Worm (Caenorhabditis elegans): ENCODE measurements around the gene T04F3.4.

The T04F3.4 gene

DNA sequence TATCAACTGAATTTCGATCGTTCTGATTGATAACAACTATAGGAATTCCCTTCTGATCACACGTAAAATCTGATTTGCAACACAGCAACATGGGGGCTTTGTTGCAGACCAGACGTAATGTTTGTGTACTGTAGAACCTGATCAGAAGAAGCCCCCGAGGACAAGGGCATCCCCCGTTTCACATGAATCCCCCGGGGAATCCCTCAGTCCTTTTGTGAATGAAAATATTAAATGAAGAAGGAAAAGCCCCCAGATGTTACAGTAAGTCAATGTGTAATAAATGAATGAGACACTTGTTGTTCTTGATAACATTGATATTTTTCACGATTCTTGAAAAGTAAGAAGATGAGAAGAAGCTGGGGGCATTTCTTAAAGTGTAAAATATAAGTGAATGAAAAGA is 31.3 kb upstream of the T04F3.4 start:
- TF ChIP-seq isw-1 (GFP tag; IDR thresholded peaks at IDR 0.05) (no peak), fos-1 (tag; optimal IDR thresholded peaks at IDR 0.05) (no peak), Y116A8C.19 (tag; optimal IDR thresholded peaks at IDR 0.05; ENCODE audit: borderline replicate concordance) (no peak), nhr-85 (tag) (no peak), sptf-1 (tag; optimal IDR thresholded peaks at IDR 0.05) (no peak), elt-3 (tag; optimal IDR thresholded peaks at IDR 0.05) (no peak), lin-15B (tag; optimal IDR thresholded peaks at IDR 0.05) (no peak), xbp-1 (tag; optimal IDR thresholded peaks at IDR 0.05) (no peak), rnt-1 (tag; optimal IDR thresholded peaks at IDR 0.05) (no peak), nhr-237 (tag; optimal IDR thresholded peaks at IDR 0.05) (no peak), aly-2 (tag; optimal IDR thresholded peaks at IDR 0.05) (no peak), nhr-77 (tag; optimal IDR thresholded peaks at IDR 0.05) (no peak), egl-13 (tag; optimal IDR thresholded peaks at IDR 0.05) (no peak), fkh-8 (tag; optimal IDR thresholded peaks at IDR 0.05) (no peak), mab-9 (GFP tag; IDR thresholded peaks at IDR 0.05) (no peak), F16B12.6 (tag; optimal IDR thresholded peaks at IDR 0.05) (no peak)

DNA sequence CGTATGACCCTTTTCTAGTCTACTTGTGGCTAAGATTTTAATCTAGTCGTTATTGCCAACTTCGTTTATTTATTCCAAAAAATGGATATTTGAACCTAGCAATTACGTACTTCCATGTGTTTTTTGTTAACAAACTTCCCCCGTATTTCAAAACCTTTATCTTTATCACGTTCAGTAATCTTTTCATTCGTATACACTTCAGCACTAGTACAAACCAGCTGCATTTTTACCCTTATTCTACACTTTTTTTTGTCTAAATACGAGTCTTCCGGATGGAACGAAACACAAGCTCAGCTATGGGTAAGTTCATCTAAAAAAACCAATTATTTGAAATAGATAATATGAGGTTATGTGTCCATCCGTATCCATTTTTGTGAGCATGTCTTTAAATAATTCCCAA is 26.6 kb upstream of the T04F3.4 start, which contains the start of gene D2023.1:
Gene D2023.1, plus strand, starts transcription at position 77 of the 400 bp plus-strand sequence.
- TF ChIP-seq xbp-1 (tag; optimal IDR thresholded peaks at IDR 0.05) (no peak), snu-23 (GFP tag; optimal IDR thresholded peaks at IDR 0.05) (no peak), fkh-10 (GFP tag; optimal IDR thresholded peaks at IDR 0.05) (no peak), hlh-17 (GFP tag; optimal IDR thresholded peaks at IDR 0.05; ENCODE audit: borderline replicate concordance) (no peak), C34B4.2 (tag; optimal IDR thresholded peaks at IDR 0.05) (no peak), unc-62 (GFP tag; optimal IDR thresholded peaks at IDR 0.05) (no peak)

DNA sequence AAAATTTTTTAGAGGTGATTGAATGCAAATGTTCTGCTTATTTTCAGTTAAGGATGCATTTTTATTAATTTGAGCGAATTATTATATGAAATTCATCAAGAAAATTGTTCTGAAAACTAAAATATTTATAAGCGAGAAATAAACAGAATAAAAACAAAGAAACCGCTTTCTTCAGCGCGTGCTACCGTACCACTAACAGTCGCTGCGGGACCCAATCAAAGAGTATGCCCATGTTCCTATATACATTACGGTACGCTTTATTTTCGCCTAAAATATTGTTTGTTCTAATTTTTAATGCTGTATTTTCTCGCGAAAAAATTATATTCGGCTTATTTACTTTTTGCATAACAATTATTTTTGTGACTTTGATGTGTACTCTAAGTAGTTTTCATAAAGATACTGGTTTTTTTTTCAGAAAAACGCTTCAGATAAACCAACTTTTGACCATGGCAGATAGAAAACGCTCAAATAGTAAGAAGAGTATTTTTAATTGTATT is 24.9 kb upstream of the T04F3.4 start, which contains the start of gene F55A11.8:
Gene F55A11.8, plus strand, starts transcription at position 447 of the 497 bp plus-strand sequence.
- no peak for TF ChIP-seq sup-37 (GFP tag; optimal IDR thresholded peaks at IDR 0.05)
- TF ChIP-seq nhr-85 (tag): peak; percentile 23
- no peak for TF ChIP-seq nhr-19 (GFP tag; conservative IDR thresholded peaks at IDR 0.05)

DNA sequence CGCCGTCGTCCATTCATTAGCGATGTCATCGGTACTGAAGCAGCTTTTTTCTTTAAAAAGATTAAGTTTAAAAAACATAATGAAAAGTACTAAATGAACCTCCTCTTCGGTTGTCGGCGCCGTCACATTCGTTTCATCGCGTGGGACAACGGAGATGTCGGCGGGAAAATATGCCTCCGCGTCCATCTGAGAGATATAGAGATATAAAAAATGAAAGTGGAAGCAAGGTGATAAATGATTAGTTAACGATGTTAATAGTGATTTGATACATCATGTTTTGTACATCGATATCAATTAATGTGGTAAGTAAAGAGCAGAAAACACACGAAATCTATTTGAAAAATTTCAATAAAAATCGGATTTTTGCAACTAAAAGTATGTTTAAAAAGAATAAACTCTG is 24.4 kb upstream of the T04F3.4 start, which contains the start of gene F55A11.7:
Gene F55A11.7, minus strand, starts transcription at position 186 of the 400 bp plus-strand sequence.
- peak; percentile 94 for TF ChIP-seq blmp-1 (tag; optimal IDR thresholded peaks at IDR 0.05)
- TF ChIP-seq ceh-8 (GFP tag; optimal IDR thresholded peaks at IDR 0.05): no peak

DNA sequence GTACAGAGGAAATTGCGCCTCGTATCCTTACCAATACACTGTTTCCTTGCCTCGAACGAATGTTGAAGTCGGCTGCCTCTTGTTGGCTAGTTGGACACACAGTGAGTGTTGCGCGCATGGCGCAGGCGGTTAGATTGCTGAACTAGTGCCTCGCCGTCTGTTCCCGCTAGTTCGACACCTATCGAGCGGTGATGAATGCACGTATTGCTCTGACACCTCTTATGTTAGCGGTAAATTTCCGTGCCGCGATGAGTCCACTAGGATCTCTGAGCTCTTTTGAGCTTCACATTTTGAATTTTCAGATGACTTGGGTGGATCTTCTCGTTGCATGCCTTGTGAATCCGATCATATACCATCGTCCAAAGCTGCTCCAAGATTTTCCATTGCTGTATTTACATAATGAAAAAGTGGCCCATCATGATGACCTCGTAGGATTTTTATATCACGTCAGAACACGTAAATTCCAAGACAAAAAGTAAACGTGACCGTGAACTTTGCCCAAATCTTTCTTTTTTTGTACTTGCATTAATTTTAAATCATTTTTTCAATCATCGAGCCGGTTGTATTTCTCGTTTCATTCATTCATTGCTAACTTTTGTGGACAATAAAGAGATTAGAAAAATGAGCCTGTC is 20.1 kb upstream of the T04F3.4 start, which contains the start of gene F55A11.11:
Gene F55A11.11, plus strand, starts transcription at position 341 of the 632 bp plus-strand sequence.
- peak; percentile 45 for TF ChIP-seq blmp-1 (tag; optimal IDR thresholded peaks at IDR 0.05)
- TF ChIP-seq nhr-20 (tag; optimal IDR thresholded peaks at IDR 0.05): peak; percentile 82
- peak; percentile 84 for TF ChIP-seq nhr-90 (tag; optimal IDR thresholded peaks at IDR 0.05; ENCODE audit: poor library complexity)
- TF ChIP-seq dpl-1 (GFP tag; optimal IDR thresholded peaks at IDR 0.05): peak; percentile 43 to 54 (median 51)
- TF ChIP-seq vab-15 (tag; optimal IDR thresholded peaks at IDR 0.05): peak; percentile 3
- no peak for TF ChIP-seq unc-30 (tag; optimal IDR thresholded peaks at IDR 0.05)
- TF ChIP-seq efl-3 (GFP tag; optimal IDR thresholded peaks at IDR 0.05): peak; percentile 0
- peak; percentile 35 for TF ChIP-seq nhr-77 (tag; optimal IDR thresholded peaks at IDR 0.05)
- TF ChIP-seq nhr-19 (GFP tag; conservative IDR thresholded peaks at IDR 0.05): peak; percentile 70
- TF ChIP-seq Y116A8C.19 (tag; optimal IDR thresholded peaks at IDR 0.05; ENCODE audit: borderline replicate concordance): no peak
- no peak for TF ChIP-seq aha-1 (tag; optimal IDR thresholded peaks at IDR 0.05)
- no peak for TF ChIP-seq ceh-8 (GFP tag; optimal IDR thresholded peaks at IDR 0.05)
- peak; percentile 72 for TF ChIP-seq unc-130 (tag; optimal IDR thresholded peaks at IDR 0.05)
- TF ChIP-seq dsc-1 (tag; optimal IDR thresholded peaks at IDR 0.05): peak; percentile 68
- peak in 2 of 6 experiments; percentile 3 to 54 for TF ChIP-seq elt-3 (tag; optimal IDR thresholded peaks at IDR 0.05)
- TF ChIP-seq zip-4 (GFP tag; optimal IDR thresholded peaks at IDR 0.05): peak; percentile 5
- no peak for TF ChIP-seq hlh-17 (GFP tag; optimal IDR thresholded peaks at IDR 0.05; ENCODE audit: borderline replicate concordance)
- TF ChIP-seq sox-4 (tag; optimal IDR thresholded peaks at IDR 0.05): no peak
- TF ChIP-seq lin-39 (tag; optimal IDR thresholded peaks at IDR 0.05): no peak
- TF ChIP-seq swsn-7 (tag; optimal IDR thresholded peaks at IDR 0.05): peak; percentile 72
- peak; percentile 11; the same call in 1 of the 2 replicates for TF ChIP-seq grh-1 (GFP tag; IDR thresholded peaks at IDR 0.05)
- no peak for TF ChIP-seq tlp-1 (tag; optimal IDR thresholded peaks at IDR 0.05)
- TF ChIP-seq nhr-237 (tag; optimal IDR thresholded peaks at IDR 0.05): no peak
- peak; percentile 23 for TF ChIP-seq sup-37 (GFP tag; optimal IDR thresholded peaks at IDR 0.05)
- peak; percentile 79 for TF ChIP-seq skn-1 (tag; optimal IDR thresholded peaks at IDR 0.05)
- peak; percentile 3 for TF ChIP-seq ama-1 (optimal IDR thresholded peaks at IDR 0.05)
- TF ChIP-seq lin-35 (GFP tag; optimal IDR thresholded peaks at IDR 0.05): peak; percentile 63 to 81
